Fruit fly (Drosophila melanogaster): ENCODE measurements around the gene CG13101.

Gene CG13101

DNA sequence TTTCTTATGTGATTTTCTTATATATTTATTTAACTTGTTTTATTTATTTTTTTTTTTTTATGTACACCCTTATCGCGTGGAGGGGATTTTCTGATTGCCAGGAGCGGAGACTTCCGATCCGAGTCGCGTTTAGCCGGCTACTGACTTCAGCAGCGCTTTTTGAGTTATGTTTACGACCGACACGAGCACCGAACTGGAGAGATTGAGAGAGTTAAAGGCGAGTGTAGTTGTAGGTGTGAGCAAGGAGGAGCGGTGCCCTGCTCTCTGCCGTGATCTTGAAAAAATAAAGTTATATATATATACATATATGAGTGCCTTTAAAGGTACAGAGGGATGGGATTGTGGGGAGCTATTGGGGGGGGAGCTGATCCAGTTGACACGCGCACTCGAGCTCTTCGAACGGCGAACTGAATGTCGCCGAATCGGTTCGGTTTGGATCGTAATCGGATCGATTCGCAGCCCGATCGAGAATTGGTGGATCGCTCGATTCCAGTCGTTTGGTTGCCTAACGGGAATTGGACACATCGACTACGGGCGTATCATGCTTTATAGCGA is 4.4 kb upstream of the CG13101 start, which contains the start of gene rost:
rost (minus strand) TSS at position 503 of the 555 bp plus-strand sequence.
- no peak for TF ChIP-seq pan (optimal IDR thresholded peaks at IDR 0.05)
- no peak for TF ChIP-seq usp (GFP tag; optimal IDR thresholded peaks at IDR 0.05)

DNA sequence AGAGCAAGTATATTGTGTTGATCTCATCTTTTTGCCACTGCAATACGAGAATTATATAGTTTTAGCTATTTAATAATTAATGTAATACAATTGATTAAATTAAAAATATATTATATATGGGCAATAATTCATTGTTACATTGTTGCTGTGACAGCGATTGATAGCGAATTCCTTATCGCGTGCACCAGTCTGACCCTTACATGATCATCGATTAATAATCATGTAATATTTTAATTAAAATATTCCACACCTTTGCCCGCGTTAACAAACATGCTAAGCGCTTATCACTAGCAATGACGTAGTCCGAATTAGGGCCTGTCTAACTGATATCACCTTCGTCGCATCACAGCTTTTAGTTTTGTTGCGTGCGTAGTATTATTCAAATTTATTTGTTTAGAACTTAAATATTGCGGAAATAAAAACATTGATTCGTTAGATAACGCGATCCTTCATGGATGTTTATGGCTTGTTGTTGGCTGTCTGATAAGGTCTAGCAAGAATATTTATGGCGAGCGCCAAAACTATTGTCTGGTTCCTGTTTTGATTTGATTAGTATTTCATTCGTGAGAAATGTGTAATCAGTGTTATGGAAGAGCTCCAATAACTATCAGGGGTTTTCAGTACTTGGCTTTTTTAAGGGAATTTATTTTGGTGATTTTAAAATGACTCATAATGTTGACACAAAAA is 2.7 kb upstream of the CG13101 start:
- TF ChIP-seq EcR (GFP tag; optimal IDR thresholded peaks at IDR 0.05) (no peak), CG8478 (optimal IDR thresholded peaks at IDR 0.05) (no peak), pan (optimal IDR thresholded peaks at IDR 0.05) (no peak), Dll (optimal IDR thresholded peaks at IDR 0.05) (no peak), psq (optimal IDR thresholded peaks at IDR 0.05) (no peak), usp (GFP tag; optimal IDR thresholded peaks at IDR 0.05) (no peak)

- TF ChIP-seq usp (GFP tag; optimal IDR thresholded peaks at IDR 0.05) = no peak
- TF ChIP-seq pan (optimal IDR thresholded peaks at IDR 0.05) = no peak
- no peak for TF ChIP-seq psq (optimal IDR thresholded peaks at IDR 0.05)
- no peak for TF ChIP-seq EcR (GFP tag; optimal IDR thresholded peaks at IDR 0.05)
- no peak for TF ChIP-seq CG8478 (optimal IDR thresholded peaks at IDR 0.05)
Measured at dm6 chr2L:8982584-8983302, 1.9 kb downstream of the CG13101 start.

- no peak for TF ChIP-seq pan (optimal IDR thresholded peaks at IDR 0.05)
- TF ChIP-seq usp (GFP tag; optimal IDR thresholded peaks at IDR 0.05) = no peak
- no peak for TF ChIP-seq EcR (GFP tag; optimal IDR thresholded peaks at IDR 0.05)
- no peak for TF ChIP-seq psq (optimal IDR thresholded peaks at IDR 0.05)
- no peak for TF ChIP-seq Dll (optimal IDR thresholded peaks at IDR 0.05)
- no peak for TF ChIP-seq CG8478 (optimal IDR thresholded peaks at IDR 0.05)
Measured at dm6 chr2L:8980359-8980758, 4.3 kb downstream of the CG13101 start, which contains the start of gene CG18662. Gene CG18662 (plus strand): TSS chr2L:8980659.

DNA sequence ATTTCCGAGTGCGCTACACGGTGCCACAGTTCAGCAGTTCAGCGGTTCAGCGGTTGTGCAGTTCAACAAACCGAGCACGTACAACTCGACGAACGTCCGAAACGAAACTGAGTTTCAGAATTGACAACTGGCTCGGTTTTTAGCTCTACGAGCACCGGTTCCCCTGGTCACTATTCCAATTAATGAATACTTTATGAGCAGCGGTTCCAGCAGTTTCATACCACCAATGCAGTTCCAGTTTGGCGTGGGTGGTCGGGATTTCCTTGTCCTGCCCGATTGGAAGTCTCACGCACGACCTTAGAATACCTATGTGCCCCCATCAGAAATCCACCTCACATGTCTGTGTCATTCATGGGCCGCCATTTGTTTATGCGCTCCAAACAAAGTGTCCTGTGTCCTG is 9.3 kb downstream of the CG13101 start, which contains the start of gene CG9541:
CG9541 (minus strand) TSS at position 101 of the 400 bp plus-strand sequence.
- TF ChIP-seq CG8478 (optimal IDR thresholded peaks at IDR 0.05) (no peak), Dll (optimal IDR thresholded peaks at IDR 0.05) (no peak), usp (GFP tag; optimal IDR thresholded peaks at IDR 0.05) (no peak), pan (optimal IDR thresholded peaks at IDR 0.05) (no peak), psq (optimal IDR thresholded peaks at IDR 0.05) (no peak), EcR (GFP tag; optimal IDR thresholded peaks at IDR 0.05) (no peak)

dm6 chr2L:8974506-8974905 is 10.2 kb downstream of the CG13101 start:
- no peak for TF ChIP-seq Dll (optimal IDR thresholded peaks at IDR 0.05)
- no peak for TF ChIP-seq pan (optimal IDR thresholded peaks at IDR 0.05)
- no peak for TF ChIP-seq EcR (GFP tag; optimal IDR thresholded peaks at IDR 0.05)
- no peak for TF ChIP-seq psq (optimal IDR thresholded peaks at IDR 0.05)
- no peak for TF ChIP-seq usp (GFP tag; optimal IDR thresholded peaks at IDR 0.05)
- TF ChIP-seq CG8478 (optimal IDR thresholded peaks at IDR 0.05) = no peak

DNA sequence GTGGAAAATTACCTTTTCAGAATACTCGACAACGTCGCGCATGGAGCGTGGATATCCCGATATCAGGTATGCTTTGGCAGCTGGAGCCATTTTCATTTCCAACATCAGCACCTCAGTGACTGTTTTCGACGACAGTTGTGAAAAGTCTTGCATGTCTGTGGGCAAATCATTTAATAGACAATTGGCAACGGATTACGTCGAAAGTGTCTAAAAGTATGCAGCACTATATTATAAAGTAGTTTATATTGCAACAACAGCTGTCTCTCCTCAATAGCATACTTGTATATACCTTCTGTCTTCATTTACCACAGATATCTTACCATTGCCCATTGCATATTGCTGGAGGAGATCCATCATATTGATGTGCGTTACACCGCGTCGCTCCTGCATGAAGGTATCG is 11.8 kb downstream of the CG13101 start:
- TF ChIP-seq Dll (optimal IDR thresholded peaks at IDR 0.05) = no peak
- no peak for TF ChIP-seq pan (optimal IDR thresholded peaks at IDR 0.05)
- TF ChIP-seq psq (optimal IDR thresholded peaks at IDR 0.05) = no peak
- no peak for TF ChIP-seq CG8478 (optimal IDR thresholded peaks at IDR 0.05)
- no peak for TF ChIP-seq EcR (GFP tag; optimal IDR thresholded peaks at IDR 0.05)
- no peak for TF ChIP-seq usp (GFP tag; optimal IDR thresholded peaks at IDR 0.05)

dm6 chr2L:8967235-8967634 is 17.4 kb downstream of the CG13101 start, which contains the start of gene CG18088:
Gene CG18088 (plus strand): TSS chr2L:8967535.
- TF ChIP-seq Dll (optimal IDR thresholded peaks at IDR 0.05) (no peak), CG8478 (optimal IDR thresholded peaks at IDR 0.05) (no peak), psq (optimal IDR thresholded peaks at IDR 0.05) (no peak), pan (optimal IDR thresholded peaks at IDR 0.05) (no peak), usp (GFP tag; optimal IDR thresholded peaks at IDR 0.05) (no peak), EcR (GFP tag; optimal IDR thresholded peaks at IDR 0.05) (no peak)

dm6 chr2L:8964657-8965056 is 20.0 kb downstream of the CG13101 start, which contains the start of gene CG32984:
Gene CG32984 (plus strand): TSS chr2L:8964957.
- TF ChIP-seq pan (optimal IDR thresholded peaks at IDR 0.05) = no peak
- TF ChIP-seq Dll (optimal IDR thresholded peaks at IDR 0.05) = no peak
- TF ChIP-seq EcR (GFP tag; optimal IDR thresholded peaks at IDR 0.05) = no peak
- TF ChIP-seq psq (optimal IDR thresholded peaks at IDR 0.05) = no peak
- TF ChIP-seq usp (GFP tag; optimal IDR thresholded peaks at IDR 0.05) = no peak
- TF ChIP-seq CG8478 (optimal IDR thresholded peaks at IDR 0.05) = no peak

DNA sequence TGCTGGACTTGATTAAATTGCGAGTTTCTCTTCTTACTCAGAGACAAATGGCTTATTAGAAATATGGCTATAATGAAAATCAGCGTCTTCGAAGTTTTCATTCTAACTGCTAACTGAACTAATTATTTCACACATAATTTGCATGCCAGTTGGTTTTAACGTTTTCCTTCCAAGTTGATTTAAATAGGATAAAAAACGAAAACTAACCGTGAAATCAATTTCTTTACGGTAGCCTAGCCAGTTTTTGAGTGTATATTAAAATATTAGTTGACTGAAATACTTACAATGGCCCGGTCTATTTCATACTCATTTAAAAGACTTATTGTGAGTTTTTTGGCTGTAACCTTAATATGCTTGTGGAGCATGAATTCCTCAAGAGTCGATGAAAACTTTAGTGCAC is 22.4 kb downstream of the CG13101 start, which contains the start of the genes CG9525 and CG32985:
CG9525 (minus strand) TSS at position 101 of the 400 bp plus-strand sequence.
CG32985 (plus strand) TSS at position 280 of the 400 bp plus-strand sequence.
- TF ChIP-seq psq (optimal IDR thresholded peaks at IDR 0.05) (no peak), EcR (GFP tag; optimal IDR thresholded peaks at IDR 0.05) (no peak), pan (optimal IDR thresholded peaks at IDR 0.05) (no peak), CG8478 (optimal IDR thresholded peaks at IDR 0.05) (no peak), usp (GFP tag; optimal IDR thresholded peaks at IDR 0.05) (no peak), Dll (optimal IDR thresholded peaks at IDR 0.05) (no peak)

DNA sequence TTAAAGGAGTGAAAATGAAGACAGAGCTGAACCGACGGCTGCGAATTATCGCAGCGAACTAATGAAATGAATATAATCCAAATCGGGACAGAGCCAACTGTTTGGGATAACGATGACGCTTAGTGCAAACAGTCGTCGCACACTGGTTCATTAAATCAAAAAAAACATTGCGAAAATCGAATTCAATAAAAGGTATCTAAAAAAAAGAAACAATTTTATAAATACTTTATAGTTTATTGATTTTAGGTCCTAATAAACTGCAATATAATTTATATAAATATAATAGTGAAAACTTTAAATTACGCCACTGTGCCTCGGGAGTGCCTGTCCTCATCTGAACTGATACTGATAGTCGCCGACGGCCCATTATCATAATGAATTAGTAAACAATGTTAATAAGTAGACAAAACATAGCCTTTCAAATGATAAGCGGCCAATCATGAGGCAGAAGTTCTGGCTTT is 25.6 kb downstream of the CG13101 start, which contains the start of gene CG31886:
CG31886 (minus strand) TSS at position 51 of the 461 bp plus-strand sequence.
- TF ChIP-seq CG8478 (optimal IDR thresholded peaks at IDR 0.05) (no peak), Dll (optimal IDR thresholded peaks at IDR 0.05) (no peak), usp (GFP tag; optimal IDR thresholded peaks at IDR 0.05) (no peak), EcR (GFP tag; optimal IDR thresholded peaks at IDR 0.05) (no peak), psq (optimal IDR thresholded peaks at IDR 0.05) (no peak), pan (optimal IDR thresholded peaks at IDR 0.05) (no peak)
